Worm (Caenorhabditis elegans) whole organism, L1 larva: ENCODE measurements around the gene T19B10.5.

Experiments
- C16A3.4 ChIP-seq: fragments of 150-350 bp; optimal IDR thresholded peaks from 2 replicates; lab custom pipeline; 2014; ENCODE audit warnings: missing biosample characterization, missing genetic modification characterization
- F16B12.6 ChIP-seq: fragments of 150-350 bp; optimal IDR thresholded peaks from 2 replicates; lab custom pipeline; 2014; ENCODE audit warnings: missing biosample characterization, missing genetic modification characterization
- alr-1 ChIP-seq: fragments of 200-800 bp; sonication (Bioruptor generic); optimal IDR thresholded peaks from 2 replicates; lab custom pipeline; 2018; ENCODE audit warnings: borderline replicate concordance, mild to moderate bottlenecking, missing genetic modification characterization, missing compliant biosample characterization
- aly-2 ChIP-seq: fragments of 150-350 bp; optimal IDR thresholded peaks from 2 replicates; lab custom pipeline; 2014; ENCODE audit warnings: missing biosample characterization, missing genetic modification characterization
- ama-1 ChIP-seq: fragments of 150-350 bp; optimal IDR thresholded peaks from 2 replicates; lab custom pipeline; 2014
- blmp-1 ChIP-seq: fragments of 150-350 bp; optimal IDR thresholded peaks from 2 replicates; lab custom pipeline; 2014; ENCODE audit warnings: missing biosample characterization, missing genetic modification characterization
- ceh-8 ChIP-seq: fragments of 200-800 bp; sonication (Bioruptor generic); optimal IDR thresholded peaks from 2 replicates; lab custom pipeline; 2018; ENCODE audit warnings: mild to moderate bottlenecking, missing genetic modification characterization, moderate library complexity, missing compliant biosample characterization
- dsc-1 ChIP-seq: sonication (generic microtip); optimal IDR thresholded peaks from 2 replicates; lab custom pipeline; 2016; ENCODE audit warnings: mild to moderate bottlenecking, missing genetic modification characterization, missing compliant biosample characterization
- efl-1 ChIP-seq, 4 experiments: fragments of 150-350 bp; optimal IDR thresholded peaks in 3 of 4; peaks in 1 of 4; 1 replicate in 1 of 4; 2 replicates in 3 of 4; lab custom pipeline; 2014; ENCODE audit warnings: missing biosample characterization in 2 of 4, missing genetic modification characterization in 2 of 4, missing genetic modification reagents in 2 of 4
- efl-3 ChIP-seq: fragments of 200-800 bp; sonication (Bioruptor generic); optimal IDR thresholded peaks from 2 replicates; lab custom pipeline; 2018; ENCODE audit warnings: mild to moderate bottlenecking, missing genetic modification characterization, missing compliant biosample characterization
- elt-2 ChIP-seq: sonication (generic microtip); optimal IDR thresholded peaks from 2 replicates; lab custom pipeline; 2016; ENCODE audit warnings: missing genetic modification characterization, mild to moderate bottlenecking, inconsistent platforms, missing compliant biosample characterization, missing genetic modification reagents
- ets-5 ChIP-seq: fragments of 200-800 bp; sonication (Bioruptor generic); IDR thresholded peaks from 2 replicates; pipeline ENCODE4 v1.3.6; 2022; ENCODE audit warnings: missing genetic modification characterization, missing compliant biosample characterization
- fkh-4 ChIP-seq: sonication (generic microtip); optimal IDR thresholded peaks from 2 replicates; lab custom pipeline; 2016; ENCODE audit warnings: missing compliant biosample characterization, missing genetic modification characterization, borderline replicate concordance
- fkh-8 ChIP-seq: sonication (generic microtip); optimal IDR thresholded peaks from 2 replicates; lab custom pipeline; 2016; ENCODE audit warnings: mild to moderate bottlenecking, missing genetic modification characterization, missing compliant biosample characterization
- fos-1 ChIP-seq: fragments of 150-350 bp; optimal IDR thresholded peaks from 2 replicates; lab custom pipeline; 2014; ENCODE audit warnings: missing biosample characterization, missing genetic modification characterization
- grh-1 ChIP-seq: fragments of 200-800 bp; sonication (Bioruptor generic); IDR thresholded peaks from 2 replicates; pipeline ENCODE4 v1.3.6; 2022; ENCODE audit warnings: missing genetic modification reagents, missing genetic modification characterization, missing compliant biosample characterization
- hpl-2 ChIP-seq: fragments of 150-350 bp; optimal IDR thresholded peaks from 2 replicates; lab custom pipeline; 2014; ENCODE audit warnings: missing biosample characterization, missing genetic modification reagents, missing genetic modification characterization
- isw-1 ChIP-seq: fragments of 200-800 bp; sonication (Bioruptor generic); IDR thresholded peaks from 2 replicates; pipeline ENCODE4 v1.3.6; 2022; ENCODE audit warnings: missing genetic modification characterization, missing compliant biosample characterization
- jun-1 ChIP-seq: fragments of 150-350 bp; optimal IDR thresholded peaks from 2 replicates; lab custom pipeline; 2014; ENCODE audit warnings: missing biosample characterization, missing genetic modification reagents, missing genetic modification characterization
- lin-35 ChIP-seq, 2 experiments: fragments of 150-350 bp; optimal IDR thresholded peaks; 2 replicates each; lab custom pipeline; 2014; ENCODE audit warnings: missing biosample characterization in 2 of 2, missing genetic modification characterization in 2 of 2, missing genetic modification reagents in 2 of 2
- lir-3 ChIP-seq: sonication (generic microtip); optimal IDR thresholded peaks from 2 replicates; lab custom pipeline; 2016; ENCODE audit warnings: mild to moderate bottlenecking, missing genetic modification characterization, moderate library complexity, missing compliant biosample characterization; ENCODE audit not compliant: poor library complexity
- mdl-1 ChIP-seq, 2 experiments: fragments of 150-350 bp; optimal IDR thresholded peaks; 2 replicates each; lab custom pipeline; 2014 to 2017; ENCODE audit warnings: missing biosample characterization in 2 of 2, missing genetic modification characterization in 2 of 2, inconsistent platforms in 1 of 2
- nhr-11 ChIP-seq: fragments of 150-350 bp; optimal IDR thresholded peaks from 2 replicates; lab custom pipeline; 2014; ENCODE audit warnings: missing biosample characterization, missing genetic modification characterization
- nhr-19 ChIP-seq: fragments of 200-800 bp; sonication (Bioruptor generic); conservative IDR thresholded peaks from 2 replicates; pipeline ENCODE4 v1.3.6; 2022; ENCODE audit warnings: missing genetic modification characterization, missing compliant biosample characterization
- nhr-28 ChIP-seq: fragments of 150-350 bp; optimal IDR thresholded peaks from 2 replicates; lab custom pipeline; 2014; ENCODE audit warnings: missing biosample characterization, missing genetic modification characterization
- nhr-76 ChIP-seq: sonication (generic microtip); optimal IDR thresholded peaks from 2 replicates; lab custom pipeline; 2017; ENCODE audit warnings: missing biosample characterization, missing genetic modification characterization
- nhr-77 ChIP-seq: fragments of 150-350 bp; optimal IDR thresholded peaks from 2 replicates; lab custom pipeline; 2014; ENCODE audit warnings: missing biosample characterization, missing genetic modification characterization
- nhr-84 ChIP-seq: sonication (generic microtip); optimal IDR thresholded peaks from 2 replicates; lab custom pipeline; 2017; ENCODE audit warnings: missing biosample characterization, missing genetic modification characterization
- nhr-85 ChIP-seq: sonication (generic microtip); peaks from one replicate; lab custom pipeline; 2016; ENCODE audit warnings: missing genetic modification characterization, inconsistent platforms, missing compliant biosample characterization
- nhr-90 ChIP-seq: sonication (generic microtip); optimal IDR thresholded peaks from 2 replicates; lab custom pipeline; 2016; ENCODE audit warnings: mild to moderate bottlenecking, missing genetic modification characterization, missing compliant biosample characterization; ENCODE audit not compliant: poor library complexity
- pag-3 ChIP-seq: sonication (generic microtip); optimal IDR thresholded peaks from 2 replicates; lab custom pipeline; 2017; ENCODE audit warnings: missing genetic modification characterization, mild to moderate bottlenecking, missing compliant biosample characterization, antibody characterized with exemption, borderline replicate concordance; ENCODE audit not compliant: insufficient read depth
- pqm-1 ChIP-seq: sonication (generic microtip); optimal IDR thresholded peaks from 3 replicates; lab custom pipeline; 2017; ENCODE audit warnings: missing biosample characterization, missing genetic modification characterization
- rnt-1 ChIP-seq: sonication (generic microtip); optimal IDR thresholded peaks from 2 replicates; lab custom pipeline; 2016; ENCODE audit warnings: mild to moderate bottlenecking, missing genetic modification characterization, moderate library complexity, missing compliant biosample characterization
- skn-1 ChIP-seq: fragments of 150-350 bp; optimal IDR thresholded peaks from 2 replicates; lab custom pipeline; 2014; ENCODE audit warnings: missing biosample characterization, missing genetic modification characterization
- sptf-1 ChIP-seq: fragments of 150-350 bp; optimal IDR thresholded peaks from 2 replicates; lab custom pipeline; 2014; ENCODE audit warnings: missing biosample characterization, missing genetic modification characterization
- tbx-2 ChIP-seq: sonication (generic microtip); optimal IDR thresholded peaks from 2 replicates; lab custom pipeline; 2016; ENCODE audit warnings: missing genetic modification characterization, missing compliant biosample characterization
- unc-130 ChIP-seq: fragments of 150-350 bp; optimal IDR thresholded peaks from 2 replicates; lab custom pipeline; 2017; ENCODE audit warnings: missing biosample characterization, missing genetic modification characterization, inconsistent platforms
- unc-62 ChIP-seq: fragments of 150-350 bp; optimal IDR thresholded peaks from 2 replicates; lab custom pipeline; 2014; ENCODE audit warnings: missing biosample characterization, missing genetic modification reagents, missing genetic modification characterization
- unc-98 ChIP-seq: fragments of 200-800 bp; sonication (Bioruptor generic); IDR thresholded peaks from 2 replicates; pipeline ENCODE4 v1.3.6; 2022; ENCODE audit warnings: missing genetic modification characterization, missing compliant biosample characterization
- vab-15 ChIP-seq: sonication (generic microtip); optimal IDR thresholded peaks from 2 replicates; lab custom pipeline; 2017; ENCODE audit warnings: missing genotype, mild to moderate bottlenecking, missing genetic modification characterization, missing compliant biosample characterization
- xbp-1 ChIP-seq: sonication (generic microtip); optimal IDR thresholded peaks from 2 replicates; lab custom pipeline; 2016; ENCODE audit warnings: missing genetic modification characterization, missing compliant biosample characterization
- zag-1 ChIP-seq: fragments of 150-350 bp; optimal IDR thresholded peaks from 2 replicates; lab custom pipeline; 2014; ENCODE audit warnings: missing biosample characterization, missing genetic modification characterization
- zip-4 ChIP-seq: fragments of 200-800 bp; sonication (Bioruptor generic); optimal IDR thresholded peaks from 2 replicates; lab custom pipeline; 2018; ENCODE audit warnings: mild to moderate bottlenecking, missing genetic modification characterization, moderate library complexity, missing compliant biosample characterization
- ztf-4 ChIP-seq: fragments of 150-350 bp; optimal IDR thresholded peaks from 2 replicates; lab custom pipeline; 2014; ENCODE audit warnings: missing biosample characterization, missing genetic modification characterization

Gene T19B10.5

ce11 chrV:11239187-11239725 is 4.8 kb downstream of the T19B10.5 start, which contains the start of the genes dvc-1 and ima-1 (continued):
- peak; percentile 51; the same call in 1 of the 2 replicates for TF ChIP-seq grh-1
- peak; percentile 67 to 69 for TF ChIP-seq efl-1 (optimal IDR thresholded peaks at IDR 0.05; lab: Kevin White, UChicago)
- TF ChIP-seq efl-1 (GFP tag; optimal IDR thresholded peaks at IDR 0.05 in 1 of 2; lab: Kevin White, UChicago): peak; percentile 56 to 97
- TF ChIP-seq ceh-8 (GFP tag; lab: Kevin White, UChicago): no peak
- no peak for TF ChIP-seq unc-62
- peak; percentile 51 for TF ChIP-seq tbx-2 (tag; lab: Kevin White, UChicago)
- TF ChIP-seq nhr-19 (GFP tag; lab: Robert Waterston, UW): peak; percentile 73
- peak; percentile 50 for TF ChIP-seq lir-3 (tag; lab: Kevin White, UChicago)
- no peak for TF ChIP-seq zag-1 (tag; lab: Kevin White, UChicago)
- no peak for TF ChIP-seq fkh-4 (tag; lab: Kevin White, UChicago)
- TF ChIP-seq mdl-1 (tag; optimal IDR thresholded peaks at IDR 0.05; lab: Kevin White, UChicago): peak in 1 of 2 experiments; percentile 36
- TF ChIP-seq nhr-76 (tag; lab: Kevin White, UChicago): peak; percentile 24
- peak; percentile 53 for TF ChIP-seq skn-1 (tag; lab: Kevin White, UChicago)
- no peak for TF ChIP-seq ama-1 (lab: Kevin White, UChicago)
- peak; percentile 56 for TF ChIP-seq isw-1 (GFP tag; lab: Robert Waterston, UW)
- peak; percentile 60 to 65 for TF ChIP-seq lin-35 (GFP tag; optimal IDR thresholded peaks at IDR 0.05; lab: Kevin White, UChicago)
- no peak for TF ChIP-seq alr-1
- no peak for TF ChIP-seq vab-15 (tag; lab: Kevin White, UChicago)
- TF ChIP-seq nhr-77 (tag; lab: Kevin White, UChicago): peak; percentile 24
- TF ChIP-seq nhr-28 (tag; lab: Kevin White, UChicago): no peak
- no peak for TF ChIP-seq ets-5 (GFP tag; lab: Robert Waterston, UW)
- TF ChIP-seq dsc-1: peak; percentile 58
- TF ChIP-seq rnt-1: peak; percentile 86
- TF ChIP-seq blmp-1 (tag; lab: Kevin White, UChicago): peak; percentile 44
- no peak for TF ChIP-seq pqm-1 (tag; lab: Kevin White, UChicago)
- TF ChIP-seq sptf-1: no peak
- peak; percentile 18 for TF ChIP-seq unc-130 (tag; lab: Kevin White, UChicago)
- peak; percentile 52 for TF ChIP-seq jun-1 (tag; lab: Kevin White, UChicago)
- peak; percentile 61 for TF ChIP-seq xbp-1 (tag; lab: Kevin White, UChicago)
- no peak for TF ChIP-seq fkh-8 (tag; lab: Kevin White, UChicago)
- no peak for TF ChIP-seq pag-3 (tag; lab: Kevin White, UChicago)
- TF ChIP-seq aly-2 (tag; lab: Kevin White, UChicago): no peak
- peak; percentile 41 for TF ChIP-seq elt-2 (tag; lab: Kevin White, UChicago)
- TF ChIP-seq nhr-85 (tag; lab: Kevin White, UChicago): peak; percentile 76
- TF ChIP-seq nhr-90 (tag; lab: Kevin White, UChicago): peak; percentile 74
- TF ChIP-seq nhr-84: no peak
- TF ChIP-seq fos-1 (tag; lab: Kevin White, UChicago): no peak
- TF ChIP-seq F16B12.6 (tag; lab: Kevin White, UChicago): peak; percentile 31
- TF ChIP-seq C16A3.4: peak; percentile 83
- TF ChIP-seq nhr-11 (tag; lab: Kevin White, UChicago): no peak
- no peak for TF ChIP-seq unc-98
- no peak for TF ChIP-seq zip-4
- no peak for TF ChIP-seq efl-3 (GFP tag; lab: Kevin White, UChicago)
- peak; percentile 25 for TF ChIP-seq hpl-2
- no peak for TF ChIP-seq ztf-4 (tag; lab: Kevin White, UChicago)
